Fruit fly (Drosophila melanogaster) whole organism, wandering third instar larva: ENCODE results near the gene CG32365.

ENCODE experiments used
- CG9705 ChIP-seq: fragments of 200-800 bp; sonication (Bioruptor generic); optimal IDR thresholded peaks from 2 replicates; lab custom pipeline; 2018; ENCODE audit warnings: missing biosample characterization, mild to moderate bottlenecking, missing genetic modification characterization
- CrebA ChIP-seq: fragments of 200-800 bp; sonication (Bioruptor generic); optimal IDR thresholded peaks from 2 replicates; lab custom pipeline; 2016; ENCODE audit warnings: missing biosample characterization, mild to moderate bottlenecking, missing genetic modification characterization, borderline replicate concordance
- Dfd ChIP-seq: fragments of >200 bp; optimal IDR thresholded peaks from 2 replicates; lab custom pipeline; 2017; ENCODE audit warnings: missing biosample characterization, missing genetic modification characterization
- Hr78 ChIP-seq: fragments of >200 bp; optimal IDR thresholded peaks from 2 replicates; lab custom pipeline; 2017; ENCODE audit warnings: missing biosample characterization, missing genetic modification characterization
- OdsH ChIP-seq: fragments of 200-800 bp; sonication (Bioruptor generic); optimal IDR thresholded peaks from 2 replicates; lab custom pipeline; 2016; ENCODE audit warnings: missing biosample characterization, mild to moderate bottlenecking, missing genetic modification characterization
- fru ChIP-seq: fragments of 200-800 bp; sonication (Bioruptor generic); optimal IDR thresholded peaks from 3 replicates; lab custom pipeline; 2016; ENCODE audit warnings: missing biosample characterization, mild to moderate bottlenecking, missing genetic modification characterization
- h ChIP-seq: fragments of 200-800 bp; sonication (Bioruptor generic); optimal IDR thresholded peaks from 3 replicates; lab custom pipeline; 2016; ENCODE audit warnings: missing biosample characterization, mild to moderate bottlenecking, missing genetic modification characterization
- pan ChIP-seq: fragments of >200 bp; optimal IDR thresholded peaks from 2 replicates; lab custom pipeline; 2017
- psq ChIP-seq: fragments of 200-800 bp; sonication (Bioruptor generic); optimal IDR thresholded peaks from 3 replicates; lab custom pipeline; 2017; ENCODE audit warnings: missing biosample characterization, mild to moderate bottlenecking, missing genetic modification characterization, moderate library complexity
- rgr ChIP-seq: fragments of 200-800 bp; sonication (Bioruptor generic); optimal IDR thresholded peaks from 3 replicates; lab custom pipeline; 2016; ENCODE audit warnings: missing biosample characterization, mild to moderate bottlenecking, missing genetic modification characterization
- woc ChIP-seq: sonication (Bioruptor generic); optimal IDR thresholded peaks from 2 replicates; lab custom pipeline; 2016; ENCODE audit warnings: missing biosample characterization, mild to moderate bottlenecking, missing genetic modification characterization

- TF ChIP-seq woc (GFP tag; lab: Kevin White, UChicago) (no peak), pan (lab: Kevin White, UChicago) (no peak), CrebA (GFP tag; lab: Kevin White, UChicago) (no peak), h (GFP tag; lab: Kevin White, UChicago) (no peak), Dfd (GFP tag; lab: Kevin White, UChicago) (no peak), rgr (GFP tag; lab: Kevin White, UChicago) (no peak), CG9705 (GFP tag; lab: Kevin White, UChicago) (no peak), OdsH (no peak), fru (no peak), Hr78 (GFP tag; lab: Kevin White, UChicago) (no peak), psq (GFP tag; lab: Kevin White, UChicago) (no peak)
Observed at dm6 chr3L:7904560-7904959, 35.7 kb downstream of the CG32365 start.
